Fruit fly (Drosophila melanogaster) whole organism, adult: Measurements from ENCODE around the gene AstA.

ENCODE experiments used
- CG11617 ChIP-seq: fragments of 200-800 bp; sonication (Bioruptor generic); optimal IDR thresholded peaks from 2 replicates; lab custom pipeline; 2017; ENCODE audit warnings: mild to moderate bottlenecking, missing biosample characterization, missing genetic modification reagents, missing genetic modification characterization
- CG5204 ChIP-seq: fragments of 200-800 bp; sonication (Bioruptor generic); optimal IDR thresholded peaks from 2 replicates; lab custom pipeline; 2016; ENCODE audit warnings: missing biosample characterization, missing genetic modification characterization
- Clk ChIP-seq: fragments of 200-800 bp; sonication (Bioruptor generic); optimal IDR thresholded peaks from 2 replicates; lab custom pipeline; 2017; ENCODE audit warnings: missing biosample characterization, missing genetic modification characterization
- Crg-1 ChIP-seq: fragments of 200-800 bp; sonication (Bioruptor generic); optimal IDR thresholded peaks from 2 replicates; lab custom pipeline; 2016; ENCODE audit warnings: missing biosample characterization, missing genetic modification characterization
- Hr96 ChIP-seq: fragments of 200-800 bp; sonication (Bioruptor generic); optimal IDR thresholded peaks from 2 replicates; lab custom pipeline; 2016; ENCODE audit warnings: missing biosample characterization, missing genetic modification characterization
- cic ChIP-seq: fragments of 200-800 bp; sonication (Bioruptor generic); optimal IDR thresholded peaks from 2 replicates; lab custom pipeline; 2017; ENCODE audit warnings: missing biosample characterization, mild to moderate bottlenecking, missing genetic modification characterization, moderate library complexity
- kay ChIP-seq: fragments of 200-800 bp; sonication (Bioruptor generic); peaks from one replicate; lab custom pipeline; 2016; ENCODE audit warnings: missing biosample characterization, missing genetic modification characterization, borderline replicate concordance
- pad ChIP-seq: fragments of 200-800 bp; sonication (Bioruptor generic); optimal IDR thresholded peaks from 3 replicates; lab custom pipeline; 2017; ENCODE audit warnings: missing biosample characterization, missing genetic modification characterization, mild to moderate bottlenecking, moderate library complexity, missing genetic modification reagents
- tj ChIP-seq: fragments of 200-800 bp; sonication (Bioruptor generic); optimal IDR thresholded peaks from 3 replicates; lab custom pipeline; 2017; ENCODE audit warnings: missing biosample characterization, mild to moderate bottlenecking, missing genetic modification characterization, moderate library complexity
- toe ChIP-seq: fragments of 200-800 bp; sonication (Bioruptor generic); optimal IDR thresholded peaks from 2 replicates; lab custom pipeline; 2016; ENCODE audit warnings: missing biosample characterization, missing genetic modification characterization

DNA sequence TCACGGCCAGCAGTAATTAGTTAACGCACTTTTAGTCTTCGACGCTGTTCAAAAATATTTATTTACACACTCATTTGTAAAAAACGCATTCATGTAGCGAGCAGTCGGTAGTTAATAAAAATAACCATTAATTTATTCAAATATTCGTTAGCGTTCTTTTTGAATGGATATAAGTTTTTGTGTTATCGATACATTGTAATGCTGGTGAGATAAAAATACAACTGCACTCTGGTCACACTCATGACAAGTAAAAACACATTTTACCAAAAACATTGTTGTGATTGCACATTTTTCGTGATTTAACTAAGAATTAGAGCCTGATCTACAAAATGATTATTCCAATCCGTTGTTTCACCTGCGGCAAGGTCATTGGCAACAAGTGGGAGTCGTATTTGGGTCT, 47.6 kb downstream of the AstA start, which contains the start of gene Polr2L:
- TF ChIP-seq Crg-1 (GFP tag; lab: Kevin White, UChicago) (no peak), CG5204 (GFP tag; lab: Kevin White, UChicago) (no peak), cic (GFP tag; lab: Kevin White, UChicago) (no peak), pad (GFP tag; lab: Kevin White, UChicago) (no peak), toe (GFP tag; lab: Kevin White, UChicago) (no peak), kay (GFP tag; lab: Kevin White, UChicago) (no peak), Hr96 (GFP tag; lab: Kevin White, UChicago) (no peak), CG11617 (GFP tag; lab: Kevin White, UChicago) (no peak), tj (GFP tag; lab: Kevin White, UChicago) (no peak), Clk (GFP tag; lab: Kevin White, UChicago) (no peak)
